Fruit fly (Drosophila melanogaster) whole organism, embryonic: ENCODE measurements around the gene CG5326.
A peak's percentile ranks its signal among the peaks of the same experiment; 100 is the strongest.

Experiments used
- CG13894 ChIP-seq: fragments of 200-800 bp; sonication (Bioruptor generic); optimal IDR thresholded peaks from 3 replicates; lab custom pipeline; 2018; ENCODE audit warnings: missing biosample characterization, mild to moderate bottlenecking, missing genetic modification characterization, moderate library complexity
- CG14441 ChIP-seq: fragments of 200-800 bp; sonication (Bioruptor generic); IDR thresholded peaks from 2 replicates; pipeline ENCODE4 v1.3.6; 2022; ENCODE audit warnings: missing biosample characterization, missing genetic modification characterization
- Med ChIP-seq: fragments of 200-800 bp; sonication (Bioruptor generic); peaks from one replicate; lab custom pipeline; 2016; ENCODE audit warnings: missing biosample characterization, missing genetic modification characterization, mild to moderate bottlenecking, inconsistent platforms, moderate library complexity
- fd3F ChIP-seq: fragments of 200-800 bp; sonication (Bioruptor generic); optimal IDR thresholded peaks from 2 replicates; lab custom pipeline; 2018; ENCODE audit warnings: missing biosample characterization, mild to moderate bottlenecking, missing genetic modification characterization, moderate library complexity
- nmo ChIP-seq: fragments of 200-800 bp; sonication (Bioruptor generic); optimal IDR thresholded peaks from 2 replicates; lab custom pipeline; 2018; ENCODE audit warnings: missing biosample characterization, mild to moderate bottlenecking, missing genetic modification characterization, moderate library complexity
- unc-4 ChIP-seq: fragments of 200-800 bp; sonication (Bioruptor generic); IDR thresholded peaks from 2 replicates; pipeline ENCODE4 v1.3.6; 2022; ENCODE audit warnings: missing biosample characterization, missing genetic modification characterization; ENCODE audit not compliant: partially characterized antibody
- yki ChIP-seq: fragments of >200 bp; optimal IDR thresholded peaks from 3 replicates; lab custom pipeline; 2018

dm6 chr3R:22562502-22562901, 22.8 kb upstream of the CG5326 start, which contains the start of gene sit:
- TF ChIP-seq nmo (GFP tag; lab: Kevin White, UChicago) (no peak), Med (no peak), unc-4 (no peak), fd3F (GFP tag; lab: Kevin White, UChicago) (no peak), CG13894 (tag; lab: Kevin White, UChicago) (peak; percentile 98), CG14441 (GFP tag; lab: Robert Waterston, UW) (no peak), yki (lab: Kevin White, UChicago) (no peak)
